Worm (Caenorhabditis elegans) whole organism, L4 larva: ENCODE data around the gene C05E4.15.

Experiments
- F10B5.3 ChIP-seq: sonication (generic microtip); optimal IDR thresholded peaks from 2 replicates; lab custom pipeline; 2016; ENCODE audit warnings: mild to moderate bottlenecking, missing genetic modification characterization, missing compliant biosample characterization
- F26F4.8 ChIP-seq: fragments of 200-800 bp; sonication (Bioruptor generic); conservative IDR thresholded peaks from 2 replicates; pipeline ENCODE4 v1.3.6; 2022; ENCODE audit warnings: missing genetic modification characterization, missing compliant biosample characterization
- F49E8.2 ChIP-seq: sonication (generic microtip); optimal IDR thresholded peaks from 2 replicates; lab custom pipeline; 2016; ENCODE audit warnings: missing compliant biosample characterization, mild to moderate bottlenecking, missing genetic modification characterization, borderline replicate concordance
- R02D3.7 ChIP-seq: fragments of 150-350 bp; sonication (generic microtip); optimal IDR thresholded peaks from 3 replicates; lab custom pipeline; 2014; ENCODE audit warnings: missing biosample characterization, missing genetic modification characterization
- T26A8.4 ChIP-seq: fragments of 200-800 bp; sonication (Bioruptor generic); IDR thresholded peaks from 2 replicates; pipeline ENCODE4 v1.3.6; 2022; ENCODE audit warnings: missing genetic modification characterization, missing compliant biosample characterization
- Y105C5A.15 ChIP-seq: fragments of 200-800 bp; sonication (Bioruptor generic); IDR thresholded peaks from 2 replicates; pipeline ENCODE4 v1.3.6; 2022; ENCODE audit warnings: missing genetic modification characterization, missing compliant biosample characterization
- Y48G9A.11 ChIP-seq: fragments of 200-800 bp; sonication (Bioruptor generic); IDR thresholded peaks from 2 replicates; pipeline ENCODE4 v1.3.6; 2022; ENCODE audit warnings: missing genetic modification reagents, missing genetic modification characterization, missing compliant biosample characterization
- Y5F2A.4 ChIP-seq: fragments of 200-800 bp; sonication (Bioruptor generic); optimal IDR thresholded peaks from 2 replicates; lab custom pipeline; 2018; ENCODE audit warnings: mild to moderate bottlenecking, missing genetic modification characterization, missing compliant biosample characterization
- aha-1 ChIP-seq: fragments of 150-350 bp; peaks from one replicate; lab custom pipeline; 2014; ENCODE audit warnings: missing biosample characterization, missing genetic modification characterization
- aly-2 ChIP-seq: sonication (generic microtip); optimal IDR thresholded peaks from 2 replicates; lab custom pipeline; 2018; ENCODE audit warnings: missing biosample characterization, missing genetic modification characterization
- ama-1 ChIP-seq: fragments of 150-350 bp; optimal IDR thresholded peaks from 2 replicates; lab custom pipeline; 2014; ENCODE audit warnings: inconsistent platforms, mixed read lengths
- arid-1 ChIP-seq: fragments of 200-800 bp; sonication (Bioruptor generic); conservative IDR thresholded peaks from 2 replicates; pipeline ENCODE4 v1.3.6; 2022; ENCODE audit warnings: missing genetic modification reagents, missing genetic modification characterization, missing compliant biosample characterization
- ceh-82 ChIP-seq: sonication (generic microtip); optimal IDR thresholded peaks from 2 replicates; lab custom pipeline; 2017; ENCODE audit warnings: missing biosample characterization, missing genetic modification characterization
- ctbp-1 ChIP-seq: fragments of 200-800 bp; sonication (Bioruptor generic); IDR thresholded peaks from 2 replicates; pipeline ENCODE4 v1.3.6; 2022; ENCODE audit warnings: missing genetic modification reagents, missing genetic modification characterization, missing compliant biosample characterization
- daf-12 ChIP-seq: fragments of 150-350 bp; optimal IDR thresholded peaks from 2 replicates; lab custom pipeline; 2014; ENCODE audit warnings: missing biosample characterization, missing genetic modification reagents, missing genetic modification characterization
- daf-16 ChIP-seq, 3 experiments: sonication (generic microtip); optimal IDR thresholded peaks; 2 replicates each; lab custom pipeline; 2016 to 2017; ENCODE audit warnings: missing genetic modification characterization in 3 of 3, missing genetic modification reagents in 3 of 3, mild to moderate bottlenecking in 2 of 3, missing compliant biosample characterization in 2 of 3, missing biosample characterization in 1 of 3, moderate library complexity in 1 of 3
- dpl-1 ChIP-seq: fragments of 150-350 bp; optimal IDR thresholded peaks from 2 replicates; lab custom pipeline; 2014; ENCODE audit warnings: missing biosample characterization, missing genetic modification reagents, missing genetic modification characterization
- duxl-1 ChIP-seq: sonication (generic microtip); optimal IDR thresholded peaks from 2 replicates; lab custom pipeline; 2016; ENCODE audit warnings: mild to moderate bottlenecking, missing genetic modification characterization, moderate library complexity, missing compliant biosample characterization; ENCODE audit not compliant: poor library complexity
- dve-1 ChIP-seq: sonication (generic microtip); optimal IDR thresholded peaks from 2 replicates; lab custom pipeline; 2017; ENCODE audit warnings: antibody characterized with exemption, mild to moderate bottlenecking, missing genetic modification characterization, missing compliant biosample characterization; ENCODE audit not compliant: insufficient read depth
- hlh-30 ChIP-seq: sonication (generic microtip); optimal IDR thresholded peaks from 2 replicates; lab custom pipeline; 2017; ENCODE audit warnings: antibody characterized with exemption, mild to moderate bottlenecking, missing genetic modification characterization, missing compliant biosample characterization; ENCODE audit not compliant: insufficient read depth
- lim-7 ChIP-seq: fragments of 200-800 bp; sonication (Bioruptor generic); IDR thresholded peaks from 2 replicates; pipeline ENCODE4 v1.3.6; 2022; ENCODE audit warnings: missing genetic modification characterization, missing compliant biosample characterization
- lin-38 ChIP-seq: fragments of 200-800 bp; sonication (Bioruptor generic); IDR thresholded peaks from 2 replicates; pipeline ENCODE4 v1.3.6; 2022; ENCODE audit warnings: missing genetic modification reagents, missing genetic modification characterization, missing compliant biosample characterization
- lsy-2 ChIP-seq, 2 experiments: fragments of 150-350 bp in 1 of 2; sonication (generic microtip) in 1 of 2; optimal IDR thresholded peaks; 2 replicates each; lab custom pipeline; 2014 to 2017; ENCODE audit warnings: missing biosample characterization in 2 of 2, missing genetic modification characterization in 2 of 2
- madf-5 ChIP-seq, 2 experiments: fragments of 200-800 bp; sonication (Bioruptor generic); IDR thresholded peaks; 2 replicates each; pipeline ENCODE4 v1.3.6; 2022; ENCODE audit warnings: missing compliant biosample characterization in 2 of 2, missing genetic modification characterization in 2 of 2
- mdl-1 ChIP-seq, 2 experiments: fragments of 150-350 bp in 1 of 2; sonication (generic microtip) in 1 of 2; optimal IDR thresholded peaks; 2 replicates each; lab custom pipeline; 2014 to 2017; ENCODE audit warnings: missing biosample characterization in 2 of 2, missing genetic modification characterization in 2 of 2
- nhr-25 ChIP-seq: sonication (generic microtip); optimal IDR thresholded peaks from 2 replicates; lab custom pipeline; 2017; ENCODE audit warnings: missing genetic modification characterization, mild to moderate bottlenecking, missing compliant biosample characterization, antibody characterized with exemption, moderate library complexity, borderline replicate concordance; ENCODE audit not compliant: insufficient read depth
- nhr-28 ChIP-seq: fragments of 150-350 bp; optimal IDR thresholded peaks from 2 replicates; lab custom pipeline; 2014; ENCODE audit warnings: missing biosample characterization, missing genetic modification characterization
- nhr-42 ChIP-seq: fragments of 200-800 bp; sonication (Bioruptor generic); IDR thresholded peaks from 2 replicates; pipeline ENCODE4 v1.3.6; 2022; ENCODE audit warnings: missing genetic modification characterization, missing compliant biosample characterization
- nhr-77 ChIP-seq: fragments of 150-350 bp; optimal IDR thresholded peaks from 2 replicates; lab custom pipeline; 2014; ENCODE audit warnings: missing biosample characterization, missing genetic modification characterization
- pha-4 ChIP-seq, 2 experiments: fragments of 150-350 bp in 1 of 2; fragments of 200-800 bp in 1 of 2; sonication (Bioruptor generic) in 1 of 2; IDR thresholded peaks in 1 of 2; optimal IDR thresholded peaks in 1 of 2; 2 replicates each; pipeline versions ENCODE4 v1.3.6 to Lab custom; 2014 to 2022; ENCODE audit warnings: missing genetic modification characterization in 2 of 2, missing genetic modification reagents in 2 of 2, missing biosample characterization in 1 of 2, missing compliant biosample characterization in 1 of 2
- php-3 ChIP-seq: fragments of 200-800 bp; sonication (Bioruptor generic); IDR thresholded peaks from 2 replicates; pipeline ENCODE4 v1.3.6; 2022; ENCODE audit warnings: missing genetic modification reagents, missing genetic modification characterization, missing compliant biosample characterization
- rbr-2 ChIP-seq: sonication (generic microtip); optimal IDR thresholded peaks from 2 replicates; lab custom pipeline; 2016; ENCODE audit warnings: missing genotype, missing genetic modification characterization, missing compliant biosample characterization
- saeg-2 ChIP-seq: fragments of 200-800 bp; sonication (Bioruptor generic); IDR thresholded peaks from 2 replicates; pipeline ENCODE4 v1.3.6; 2022; ENCODE audit warnings: missing genetic modification reagents, missing genetic modification characterization, missing compliant biosample characterization
- set-16 ChIP-seq: fragments of 200-800 bp; sonication (Bioruptor generic); IDR thresholded peaks from 2 replicates; pipeline ENCODE4 v1.3.6; 2022; ENCODE audit warnings: missing genetic modification reagents, missing genetic modification characterization, missing compliant biosample characterization
- skn-1 ChIP-seq: fragments of 150-350 bp; optimal IDR thresholded peaks from 2 replicates; lab custom pipeline; 2014; ENCODE audit warnings: missing biosample characterization, missing genetic modification characterization
- snpc-1.2 ChIP-seq: fragments of 200-800 bp; sonication (Bioruptor generic); IDR thresholded peaks from 2 replicates; pipeline ENCODE4 v1.3.6; 2022; ENCODE audit warnings: missing genetic modification reagents, missing genetic modification characterization, missing compliant biosample characterization
- unc-130 ChIP-seq: sonication (generic microtip); optimal IDR thresholded peaks from 2 replicates; lab custom pipeline; 2016; ENCODE audit warnings: missing genetic modification reagents, missing genetic modification characterization, missing compliant biosample characterization
- zag-1 ChIP-seq: fragments of 150-350 bp; optimal IDR thresholded peaks from 2 replicates; lab custom pipeline; 2014; ENCODE audit warnings: missing biosample characterization, missing genetic modification characterization

C05E4.15 gene

ce11 chrV:777285-777684 lies 16.1 kb upstream of the C05E4.15 start, which contains the start of gene R09E12.9:
TSS of gene R09E12.9 (plus strand) at chrV:777600.
- peak; percentile 100 for TF ChIP-seq nhr-77 (tag; lab: Kevin White, UChicago)
- no peak for TF ChIP-seq ceh-82 (tag; lab: Kevin White, UChicago)
- peak; percentile 20 for TF ChIP-seq duxl-1 (tag; lab: Kevin White, UChicago)
- TF ChIP-seq Y48G9A.11 (GFP tag; lab: Robert Waterston, UW) = no peak
- peak; percentile 95 for TF ChIP-seq nhr-42
- TF ChIP-seq nhr-28 (tag; lab: Kevin White, UChicago) = peak; percentile 100
- peak; percentile 3 for TF ChIP-seq dpl-1

- 0 out of 2 replicates have a peak, but pooled peaks have one; percentile 21 for TF ChIP-seq ctbp-1 (GFP tag; lab: Robert Waterston, UW)
- TF ChIP-seq daf-12 (tag; lab: Kevin White, UChicago) = no peak
- TF ChIP-seq mdl-1 (tag; optimal IDR thresholded peaks at IDR 0.05; lab: Kevin White, UChicago) = no peak
- TF ChIP-seq hlh-30 = no peak
- TF ChIP-seq aly-2 = no peak
- no peak for TF ChIP-seq Y5F2A.4 (GFP tag; lab: Kevin White, UChicago)
- TF ChIP-seq arid-1 (GFP tag; lab: Robert Waterston, UW) = peak; percentile 70
- no peak for TF ChIP-seq F10B5.3 (tag; lab: Kevin White, UChicago)
- TF ChIP-seq aha-1 = peak; percentile 68
- TF ChIP-seq lsy-2 (tag; optimal IDR thresholded peaks at IDR 0.05; lab: Kevin White, UChicago) = peak in 1 of 2 experiments; percentile 52
- peak; percentile 21 for TF ChIP-seq rbr-2 (tag; lab: Kevin White, UChicago)
- TF ChIP-seq R02D3.7 (tag; lab: Kevin White, UChicago) = peak; percentile 60
- no peak for TF ChIP-seq nhr-25 (tag; lab: Kevin White, UChicago)
- TF ChIP-seq zag-1 = no peak
- TF ChIP-seq Y105C5A.15 (GFP tag; lab: Robert Waterston, UW) = no peak
- no peak for TF ChIP-seq lim-7 (GFP tag; lab: Robert Waterston, UW)
- 0 out of 2 replicates have a peak, but pooled peaks have one; percentile 38 for TF ChIP-seq nhr-42
- TF ChIP-seq lin-38 (GFP tag; lab: Robert Waterston, UW) = peak; percentile 87
- 0 out of 2 replicates have a peak, but pooled peaks have one; percentile 35 for TF ChIP-seq snpc-1.2 (GFP tag; lab: Robert Waterston, UW)
- TF ChIP-seq unc-130 (GFP tag; lab: Kevin White, UChicago) = peak; percentile 6
- 0 out of 2 replicates have a peak, but pooled peaks have one; percentile 63 for TF ChIP-seq T26A8.4
- peak; percentile 86 for TF ChIP-seq F49E8.2 (tag; lab: Kevin White, UChicago)
- TF ChIP-seq php-3 (GFP tag; lab: Robert Waterston, UW) = no peak
- no peak for TF ChIP-seq daf-16 (GFP tag; optimal IDR thresholded peaks at IDR 0.05; lab: Kevin White, UChicago)
- TF ChIP-seq daf-16 (tag; optimal IDR thresholded peaks at IDR 0.05; lab: Kevin White, UChicago) = peak; percentile 14
- no peak for TF ChIP-seq F26F4.8 (GFP tag; lab: Robert Waterston, UW)
- TF ChIP-seq pha-4 (GFP tag; IDR thresholded peaks at IDR 0.05; lab: Robert Waterston, UW) = peak; percentile 11; the same call in 1 of the 2 replicates
- TF ChIP-seq pha-4 (tag; optimal IDR thresholded peaks at IDR 0.05; lab: Kevin White, UChicago) = no peak
- peak; percentile 69 for TF ChIP-seq ama-1 (lab: Kevin White, UChicago)
- no peak for TF ChIP-seq skn-1
- TF ChIP-seq dve-1 (tag; lab: Kevin White, UChicago) = no peak
Measured at ce11 chrV:774875-775359, 13.8 kb upstream of the C05E4.15 start, which contains the start of gene srbc-58. TSS of gene srbc-58 (plus strand) at chrV:774995.

- no peak for TF ChIP-seq saeg-2 (GFP tag; lab: Robert Waterston, UW)
- TF ChIP-seq madf-5 (GFP tag; IDR thresholded peaks at IDR 0.05; lab: Robert Waterston, UW) = 0 out of 4 replicates have a peak, but pooled peaks of 1 of the 2 experiments have one; percentile 30
- TF ChIP-seq set-16 = peak; percentile 72
Measured at ce11 chrV:774341-774740, 13.2 kb upstream of the C05E4.15 start.
